Fruit fly (Drosophila melanogaster) whole organism, pupa: ENCODE results near the gene CG5391.

ENCODE experiments used
- CG10348 ChIP-seq: fragments of 200-800 bp; sonication (Bioruptor generic); IDR thresholded peaks from 2 replicates; pipeline ENCODE4 v1.3.6; 2022; ENCODE audit warnings: missing biosample characterization, missing genetic modification characterization
- CG12605 ChIP-seq: fragments of 200-800 bp; sonication (Bioruptor generic); IDR thresholded peaks from 2 replicates; pipeline ENCODE4 v1.3.6; 2022; ENCODE audit warnings: missing biosample characterization, missing genetic modification characterization
- CG13204 ChIP-seq: fragments of 200-800 bp; sonication (Bioruptor generic); optimal IDR thresholded peaks from 2 replicates; lab custom pipeline; 2018; ENCODE audit warnings: missing biosample characterization, mild to moderate bottlenecking, missing genetic modification characterization, moderate library complexity
- CG14655 ChIP-seq: fragments of 200-800 bp; sonication (Bioruptor generic); optimal IDR thresholded peaks from 3 replicates; lab custom pipeline; 2017; ENCODE audit warnings: mild to moderate bottlenecking, missing biosample characterization, missing genetic modification reagents, missing genetic modification characterization
- CG15710 ChIP-seq: fragments of 200-800 bp; sonication (Bioruptor generic); optimal IDR thresholded peaks from 2 replicates; lab custom pipeline; 2018; ENCODE audit warnings: missing biosample characterization, mild to moderate bottlenecking, missing genetic modification characterization, moderate library complexity
- CG17806 ChIP-seq: fragments of 200-800 bp; sonication (Bioruptor generic); optimal IDR thresholded peaks from 2 replicates; lab custom pipeline; 2018; ENCODE audit warnings: missing biosample characterization, mild to moderate bottlenecking, missing genetic modification characterization, moderate library complexity
- CG32121 ChIP-seq: fragments of 200-800 bp; sonication (Bioruptor generic); IDR thresholded peaks from 2 replicates; pipeline ENCODE4 v1.3.6; 2022; ENCODE audit warnings: missing biosample characterization, missing genetic modification characterization
- CG34367 ChIP-seq: fragments of 200-800 bp; sonication (Bioruptor generic); optimal IDR thresholded peaks from 2 replicates; lab custom pipeline; 2018; ENCODE audit warnings: missing biosample characterization, mild to moderate bottlenecking, missing genetic modification characterization
- CG4496 ChIP-seq: fragments of 200-800 bp; sonication (Bioruptor generic); IDR thresholded peaks from 3 replicates; pipeline ENCODE4 v1.3.6; 2022; ENCODE audit warnings: missing biosample characterization, missing genetic modification characterization
- CG8159 ChIP-seq: fragments of 200-800 bp; sonication (Bioruptor generic); optimal IDR thresholded peaks from 3 replicates; lab custom pipeline; 2018; ENCODE audit warnings: missing biosample characterization, mild to moderate bottlenecking, missing genetic modification characterization, moderate library complexity
- CG8301 ChIP-seq: fragments of 200-800 bp; sonication (Bioruptor generic); optimal IDR thresholded peaks from 2 replicates; lab custom pipeline; 2018; ENCODE audit warnings: missing biosample characterization, mild to moderate bottlenecking, missing genetic modification characterization
- CG9948 ChIP-seq: fragments of 200-800 bp; sonication (Bioruptor generic); optimal IDR thresholded peaks from 2 replicates; lab custom pipeline; 2018; ENCODE audit warnings: missing biosample characterization, mild to moderate bottlenecking, missing genetic modification characterization, moderate library complexity
- D1 ChIP-seq: fragments of 200-800 bp; sonication (Bioruptor generic); optimal IDR thresholded peaks from 2 replicates; lab custom pipeline; 2018; ENCODE audit warnings: missing biosample characterization, mild to moderate bottlenecking, missing genetic modification characterization, moderate library complexity
- EcR ChIP-seq: fragments of 200-800 bp; sonication (Bioruptor generic); optimal IDR thresholded peaks from 3 replicates; lab custom pipeline; 2019; ENCODE audit warnings: missing biosample characterization, missing genetic modification characterization, mild to moderate bottlenecking, moderate library complexity, missing genetic modification reagents
- Ets98B ChIP-seq: fragments of 200-800 bp; sonication (Bioruptor generic); IDR thresholded peaks from 2 replicates; pipeline ENCODE4 v1.3.6; 2022; ENCODE audit warnings: missing biosample characterization, missing genetic modification characterization
- Pif1A ChIP-seq: fragments of 200-800 bp; sonication (Bioruptor generic); optimal IDR thresholded peaks from 3 replicates; lab custom pipeline; 2016; ENCODE audit warnings: missing biosample characterization, missing genetic modification characterization
- Pif1B ChIP-seq: fragments of 200-800 bp; sonication (Bioruptor generic); optimal IDR thresholded peaks from 3 replicates; lab custom pipeline; 2016; ENCODE audit warnings: missing biosample characterization, missing genetic modification characterization
- Snoo ChIP-seq: fragments of 200-800 bp; sonication (Bioruptor generic); optimal IDR thresholded peaks from 3 replicates; lab custom pipeline; 2017; ENCODE audit warnings: missing biosample characterization, mild to moderate bottlenecking, missing genetic modification characterization, inconsistent platforms
- fd96Ca ChIP-seq: fragments of 200-800 bp; sonication (Bioruptor generic); IDR thresholded peaks from 3 replicates; pipeline ENCODE4 v1.3.6; 2022; ENCODE audit warnings: missing biosample characterization, missing genetic modification characterization
- gl ChIP-seq: fragments of 200-800 bp; sonication (Bioruptor generic); optimal IDR thresholded peaks from 2 replicates; lab custom pipeline; 2018; ENCODE audit warnings: missing biosample characterization, mild to moderate bottlenecking, missing genetic modification characterization
- rn ChIP-seq: fragments of 200-800 bp; sonication (Bioruptor generic); IDR thresholded peaks from 2 replicates; pipeline ENCODE4 v1.3.6; 2022; ENCODE audit warnings: missing biosample characterization, missing genetic modification characterization

Gene CG5391

dm6 chr3R:22334050-22334449, at the start of gene CG5391:
CG5391 (minus strand) TSS chr3R:22334150.
- TF ChIP-seq CG15710 (tag; lab: Kevin White, UChicago) (no peak), CG10348 (GFP tag; lab: Robert Waterston, UW) (no peak), CG12605 (GFP tag; lab: Robert Waterston, UW) (no peak), EcR (GFP tag; lab: Kevin White, UChicago) (no peak), Ets98B (no peak), Snoo (tag; lab: Kevin White, UChicago) (no peak), D1 (tag; lab: Kevin White, UChicago) (no peak), CG8159 (tag; lab: Kevin White, UChicago) (no peak), CG8301 (no peak), CG14655 (GFP tag; lab: Kevin White, UChicago) (no peak), CG4496 (GFP tag; lab: Robert Waterston, UW) (no peak), Pif1A (GFP tag; lab: Kevin White, UChicago) (no peak), gl (tag; lab: Kevin White, UChicago) (no peak), CG9948 (no peak), CG34367 (no peak), fd96Ca (GFP tag; lab: Robert Waterston, UW) (no peak), CG32121 (GFP tag; lab: Robert Waterston, UW) (no peak), Pif1B (GFP tag; lab: Kevin White, UChicago) (no peak), CG13204 (no peak)

dm6 chr3R:22381735-22382134, 47.8 kb upstream of the CG5391 start, which contains the start of gene Gpdh3:
Gpdh3 (plus strand) TSS chr3R:22382035.
- TF ChIP-seq CG12605 (GFP tag; lab: Robert Waterston, UW) (no peak), CG10348 (GFP tag; lab: Robert Waterston, UW) (no peak), gl (tag; lab: Kevin White, UChicago) (no peak), CG8301 (no peak), CG17806 (tag; lab: Kevin White, UChicago) (no peak), CG15710 (tag; lab: Kevin White, UChicago) (no peak), rn (GFP tag; lab: Robert Waterston, UW) (no peak), Pif1A (GFP tag; lab: Kevin White, UChicago) (no peak), fd96Ca (GFP tag; lab: Robert Waterston, UW) (no peak), CG32121 (GFP tag; lab: Robert Waterston, UW) (no peak), CG8159 (tag; lab: Kevin White, UChicago) (no peak), D1 (tag; lab: Kevin White, UChicago) (no peak), CG34367 (no peak), CG13204 (no peak), Snoo (tag; lab: Kevin White, UChicago) (no peak), Pif1B (GFP tag; lab: Kevin White, UChicago) (no peak), CG4496 (GFP tag; lab: Robert Waterston, UW) (no peak), CG14655 (GFP tag; lab: Kevin White, UChicago) (no peak), EcR (GFP tag; lab: Kevin White, UChicago) (no peak)

DNA sequence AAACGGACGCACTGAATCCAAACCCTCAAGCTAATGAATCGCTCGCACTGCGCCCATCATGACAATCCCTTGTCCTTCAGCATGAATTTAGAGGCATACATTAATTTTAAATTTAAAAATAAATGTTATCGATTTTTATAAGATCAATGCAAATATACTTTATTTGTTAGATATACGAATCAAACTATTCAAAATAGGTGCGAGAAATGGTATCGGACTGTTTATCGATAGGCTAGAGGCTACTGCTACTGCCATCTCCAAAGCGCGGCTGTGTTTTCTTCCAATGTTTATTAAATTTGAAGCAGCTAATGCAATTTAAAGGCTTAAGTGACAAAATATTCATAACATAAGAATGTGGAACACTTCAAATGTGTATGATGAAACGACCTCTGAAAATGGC, 47.1 kb upstream of the CG5391 start, which contains the start of gene CG43342:
TSS of gene CG43342 (plus strand) at position 264 of the 400 bp plus-strand sequence.
- no peak for TF ChIP-seq CG15710 (tag; lab: Kevin White, UChicago)
- no peak for TF ChIP-seq CG13204
- TF ChIP-seq gl (tag; lab: Kevin White, UChicago), result no peak

DNA sequence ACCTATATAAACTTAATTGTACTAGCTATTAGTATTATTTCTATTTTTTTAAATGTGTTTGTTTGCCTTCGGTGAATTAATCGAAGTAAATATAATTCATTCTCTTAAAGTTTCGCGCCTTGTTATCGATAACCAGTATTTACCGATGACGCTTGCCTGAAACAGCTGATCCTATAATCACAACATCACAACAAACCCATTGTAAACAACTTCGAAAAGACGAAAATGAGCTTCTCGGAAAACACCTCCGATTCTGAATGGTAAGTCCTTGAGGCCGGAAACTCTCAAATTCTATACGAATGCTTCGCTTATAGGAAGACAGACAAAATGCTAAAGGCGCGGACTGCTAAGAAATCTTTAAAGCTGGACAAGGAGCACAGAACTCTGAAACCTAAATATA, 46.0 kb upstream of the CG5391 start, which contains the start of gene CG34149:
TSS of gene CG34149 (plus strand) at position 187 of the 400 bp plus-strand sequence.
- TF ChIP-seq Pif1B (GFP tag; lab: Kevin White, UChicago), result no peak
- TF ChIP-seq CG14655 (GFP tag; lab: Kevin White, UChicago), result no peak
- TF ChIP-seq CG12605 (GFP tag; lab: Robert Waterston, UW), result no peak
- no peak for TF ChIP-seq CG9948
- TF ChIP-seq fd96Ca (GFP tag; lab: Robert Waterston, UW), result no peak
- TF ChIP-seq EcR (GFP tag; lab: Kevin White, UChicago), result no peak
- no peak for TF ChIP-seq CG17806 (tag; lab: Kevin White, UChicago)
- no peak for TF ChIP-seq CG32121 (GFP tag; lab: Robert Waterston, UW)
- TF ChIP-seq CG8159 (tag; lab: Kevin White, UChicago), result no peak
- TF ChIP-seq Ets98B, result no peak
- TF ChIP-seq rn (GFP tag; lab: Robert Waterston, UW), result no peak
- TF ChIP-seq CG10348 (GFP tag; lab: Robert Waterston, UW), result no peak
- TF ChIP-seq CG34367, result no peak

DNA sequence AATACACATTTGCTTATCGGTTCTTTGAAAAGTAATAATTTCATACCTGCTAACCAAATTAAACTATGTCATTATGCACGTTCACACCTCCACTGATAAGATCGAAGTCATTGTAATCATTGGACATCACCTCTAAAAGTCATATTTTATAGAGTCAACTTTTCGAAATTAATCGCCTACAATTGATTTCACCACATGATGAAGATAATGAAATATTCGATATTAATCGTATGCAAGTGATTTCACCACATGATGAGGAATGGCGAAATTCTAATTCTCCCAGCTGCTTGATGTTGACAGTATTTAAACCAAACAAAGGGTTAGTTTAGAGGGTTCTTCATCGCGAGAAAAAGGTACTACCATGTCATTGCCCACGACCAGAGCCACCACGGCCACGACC, 41.7 kb upstream of the CG5391 start, which contains the start of gene CG18596:
TSS of gene CG18596 (plus strand) at position 250 of the 400 bp plus-strand sequence.
- no peak for TF ChIP-seq CG15710 (tag; lab: Kevin White, UChicago)
- TF ChIP-seq CG9948, result no peak
- no peak for TF ChIP-seq fd96Ca (GFP tag; lab: Robert Waterston, UW)
- TF ChIP-seq CG13204, result no peak
- no peak for TF ChIP-seq CG4496 (GFP tag; lab: Robert Waterston, UW)
- no peak for TF ChIP-seq CG8159 (tag; lab: Kevin White, UChicago)
- TF ChIP-seq gl (tag; lab: Kevin White, UChicago), result no peak
- TF ChIP-seq CG34367, result no peak
- no peak for TF ChIP-seq CG17806 (tag; lab: Kevin White, UChicago)
- TF ChIP-seq CG32121 (GFP tag; lab: Robert Waterston, UW), result no peak
- no peak for TF ChIP-seq Snoo (tag; lab: Kevin White, UChicago)
- no peak for TF ChIP-seq CG10348 (GFP tag; lab: Robert Waterston, UW)
- TF ChIP-seq CG14655 (GFP tag; lab: Kevin White, UChicago), result no peak
- TF ChIP-seq EcR (GFP tag; lab: Kevin White, UChicago), result no peak
- no peak for TF ChIP-seq D1 (tag; lab: Kevin White, UChicago)
- TF ChIP-seq Pif1B (GFP tag; lab: Kevin White, UChicago), result no peak
- no peak for TF ChIP-seq CG12605 (GFP tag; lab: Robert Waterston, UW)
- TF ChIP-seq Ets98B, result no peak
